Worm (Caenorhabditis elegans) whole organism, L2 larva: ENCODE measurements around the gene srw-7.

ENCODE experiments used
- R02D3.7 ChIP-seq: fragments of 150-350 bp; optimal IDR thresholded peaks from 2 replicates; lab custom pipeline; 2014; ENCODE audit warnings: missing biosample characterization, missing genetic modification characterization
- Y55F3AM.14 ChIP-seq: fragments of 200-800 bp; sonication (Bioruptor generic); optimal IDR thresholded peaks from 2 replicates; lab custom pipeline; 2018; ENCODE audit warnings: mild to moderate bottlenecking, missing genetic modification characterization, missing compliant biosample characterization
- alr-1 ChIP-seq: fragments of 150-350 bp; optimal IDR thresholded peaks from 2 replicates; lab custom pipeline; 2014; ENCODE audit warnings: missing biosample characterization, missing genetic modification characterization
- aly-2 ChIP-seq: fragments of 150-350 bp; optimal IDR thresholded peaks from 2 replicates; lab custom pipeline; 2014; ENCODE audit warnings: missing biosample characterization, missing genetic modification characterization
- ama-1 ChIP-seq: fragments of 150-350 bp; optimal IDR thresholded peaks from 2 replicates; lab custom pipeline; 2018; ENCODE audit warnings: inconsistent platforms
- blmp-1 ChIP-seq: sonication (generic microtip); optimal IDR thresholded peaks from 2 replicates; lab custom pipeline; 2017; ENCODE audit warnings: missing genetic modification characterization, mild to moderate bottlenecking, missing compliant biosample characterization, antibody characterized with exemption, moderate library complexity; ENCODE audit not compliant: insufficient read depth
- ceh-16 ChIP-seq: fragments of 150-350 bp; optimal IDR thresholded peaks from 2 replicates; lab custom pipeline; 2014; ENCODE audit warnings: missing biosample characterization, missing genetic modification characterization
- ceh-82 ChIP-seq: fragments of 150-350 bp; optimal IDR thresholded peaks from 2 replicates; lab custom pipeline; 2014; ENCODE audit warnings: missing biosample characterization, missing genetic modification characterization
- crh-2 ChIP-seq: sonication (generic microtip); optimal IDR thresholded peaks from 2 replicates; lab custom pipeline; 2017; ENCODE audit warnings: missing biosample characterization, missing genetic modification characterization
- dmd-4 ChIP-seq: sonication (generic microtip); optimal IDR thresholded peaks from 2 replicates; lab custom pipeline; 2017; ENCODE audit warnings: missing biosample characterization, missing genetic modification characterization
- egl-27 ChIP-seq: sonication (generic microtip); optimal IDR thresholded peaks from 3 replicates; lab custom pipeline; 2017; ENCODE audit warnings: missing biosample characterization, missing genetic modification reagents, missing genetic modification characterization
- elt-1 ChIP-seq: fragments of 150-350 bp; optimal IDR thresholded peaks from 2 replicates; lab custom pipeline; 2014; ENCODE audit warnings: missing biosample characterization, missing genetic modification characterization
- fos-1 ChIP-seq: fragments of 150-350 bp; optimal IDR thresholded peaks from 2 replicates; lab custom pipeline; 2014; ENCODE audit warnings: missing biosample characterization, missing genetic modification characterization
- lin-11 ChIP-seq: fragments of 150-350 bp; sonication (generic microtip); optimal IDR thresholded peaks from 2 replicates; lab custom pipeline; 2014; ENCODE audit warnings: missing biosample characterization, missing genetic modification characterization, inconsistent platforms, mixed read lengths
- lin-39 ChIP-seq: fragments of 150-350 bp; optimal IDR thresholded peaks from 2 replicates; lab custom pipeline; 2014; ENCODE audit warnings: missing biosample characterization, missing genetic modification reagents, missing genetic modification characterization
- lsy-2 ChIP-seq, 2 experiments: fragments of 150-350 bp in 1 of 2; sonication (generic microtip) in 1 of 2; optimal IDR thresholded peaks; 2 replicates each; lab custom pipeline; 2014 to 2017; ENCODE audit warnings: missing biosample characterization in 2 of 2, missing genetic modification characterization in 2 of 2
- mbf-1 ChIP-seq: sonication (generic microtip); optimal IDR thresholded peaks from 2 replicates; lab custom pipeline; 2017; ENCODE audit warnings: missing biosample characterization, missing genetic modification characterization
- mdl-1 ChIP-seq, 2 experiments: fragments of 150-350 bp in 1 of 2; sonication (generic microtip) in 1 of 2; optimal IDR thresholded peaks; 2 replicates each; lab custom pipeline; 2017; ENCODE audit warnings: missing biosample characterization in 2 of 2, missing genetic modification characterization in 2 of 2
- nhr-10 ChIP-seq: sonication (generic microtip); optimal IDR thresholded peaks from 2 replicates; lab custom pipeline; 2017; ENCODE audit warnings: missing biosample characterization, missing genetic modification characterization
- nhr-11 ChIP-seq: fragments of 150-350 bp; optimal IDR thresholded peaks from 2 replicates; lab custom pipeline; 2014; ENCODE audit warnings: missing biosample characterization, missing genetic modification characterization
- nhr-129 ChIP-seq: fragments of 150-350 bp; optimal IDR thresholded peaks from 2 replicates; lab custom pipeline; 2014; ENCODE audit warnings: missing biosample characterization, missing genetic modification characterization
- nhr-21 ChIP-seq: fragments of 150-350 bp; optimal IDR thresholded peaks from 2 replicates; lab custom pipeline; 2014; ENCODE audit warnings: missing biosample characterization, missing genetic modification characterization
- nhr-23 ChIP-seq: fragments of 150-350 bp; optimal IDR thresholded peaks from 2 replicates; lab custom pipeline; 2014; ENCODE audit warnings: missing biosample characterization, missing genetic modification reagents, missing genetic modification characterization
- nhr-77 ChIP-seq: fragments of 150-350 bp; optimal IDR thresholded peaks from 2 replicates; lab custom pipeline; 2014; ENCODE audit warnings: missing biosample characterization, missing genetic modification characterization
- peb-1 ChIP-seq: fragments of 150-350 bp; optimal IDR thresholded peaks from 2 replicates; lab custom pipeline; 2014; ENCODE audit warnings: missing biosample characterization, missing genetic modification characterization
- sem-4 ChIP-seq: fragments of 150-350 bp; optimal IDR thresholded peaks from 2 replicates; lab custom pipeline; 2014; ENCODE audit warnings: missing biosample characterization, missing genetic modification reagents, missing genetic modification characterization
- skn-1 ChIP-seq: sonication (generic microtip); optimal IDR thresholded peaks from 2 replicates; lab custom pipeline; 2017; ENCODE audit warnings: missing biosample characterization, missing genetic modification characterization
- sma-3 ChIP-seq: sonication (generic microtip); optimal IDR thresholded peaks from 2 replicates; lab custom pipeline; 2016; ENCODE audit warnings: missing genetic modification reagents, missing genetic modification characterization, missing compliant biosample characterization
- sma-9 ChIP-seq, 2 experiments: fragments of 150-350 bp in 1 of 2; sonication (generic microtip) in 1 of 2; optimal IDR thresholded peaks; 2 replicates each; lab custom pipeline; 2014 to 2016; ENCODE audit warnings: missing genetic modification characterization in 2 of 2, mild to moderate bottlenecking in 1 of 2, missing biosample characterization in 1 of 2, missing compliant biosample characterization in 1 of 2, missing genetic modification reagents in 1 of 2, moderate library complexity in 1 of 2
- snpc-4 ChIP-seq: fragments of 150-350 bp; optimal IDR thresholded peaks from 2 replicates; lab custom pipeline; 2014; ENCODE audit warnings: missing biosample characterization, missing genetic modification characterization
- unc-39 ChIP-seq: fragments of 150-350 bp; optimal IDR thresholded peaks from 2 replicates; lab custom pipeline; 2014; ENCODE audit warnings: missing biosample characterization, missing genetic modification characterization
- unc-55 ChIP-seq: fragments of 150-350 bp; sonication (generic microtip); optimal IDR thresholded peaks from 3 replicates; lab custom pipeline; 2014; ENCODE audit warnings: missing biosample characterization, missing genetic modification reagents, missing genetic modification characterization
- ztf-1 ChIP-seq: fragments of 200-800 bp; sonication (Bioruptor generic); conservative IDR thresholded peaks from 2 replicates; pipeline ENCODE4 v1.3.6; 2022; ENCODE audit warnings: missing genetic modification characterization, missing compliant biosample characterization
- ztf-11 ChIP-seq: sonication (generic microtip); optimal IDR thresholded peaks from 2 replicates; lab custom pipeline; 2017; ENCODE audit warnings: missing biosample characterization, missing genetic modification characterization
- ztf-4 ChIP-seq: fragments of 150-350 bp; optimal IDR thresholded peaks from 2 replicates; lab custom pipeline; 2014; ENCODE audit warnings: missing biosample characterization, missing genetic modification characterization

Gene srw-7

DNA sequence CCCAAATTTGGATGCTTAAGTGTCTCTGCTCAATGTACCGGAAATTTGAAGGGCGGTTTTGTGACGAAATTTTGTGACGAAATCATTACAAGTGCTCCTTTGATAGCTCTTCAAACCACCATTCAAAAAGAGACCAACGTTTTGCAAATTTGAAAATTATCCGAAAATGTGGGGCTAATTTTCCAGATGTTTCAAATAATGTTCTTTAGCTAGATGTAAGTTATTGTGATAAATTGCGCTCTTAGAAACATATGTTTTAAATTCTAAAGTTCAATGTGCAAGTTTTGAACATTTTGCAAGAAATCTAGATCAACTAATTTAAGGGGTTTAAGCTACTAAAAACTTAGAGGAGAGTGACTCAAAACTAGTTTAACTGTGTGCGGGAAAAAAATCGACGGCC is 14.8 kb downstream of the srw-7 start:
- TF ChIP-seq ztf-1 (GFP tag; lab: Robert Waterston, UW) (no peak), lin-11 (no peak), mbf-1 (tag; lab: Kevin White, UChicago) (no peak), ztf-4 (tag; lab: Kevin White, UChicago) (no peak)

ce11 chrV:3825190-3825589 is 19.1 kb downstream of the srw-7 start:
- TF ChIP-seq unc-55 (GFP tag; lab: Kevin White, UChicago) = peak; percentile 35
- no peak for TF ChIP-seq sem-4 (tag; lab: Kevin White, UChicago)

ce11 chrV:3831616-3832015 is 25.6 kb downstream of the srw-7 start, which contains the start of gene H10D18.5:
Gene H10D18.5, minus strand, starts transcription at chrV:3831716.
- TF ChIP-seq fos-1 (no peak), peb-1 (tag; lab: Kevin White, UChicago) (no peak), ceh-82 (tag; lab: Kevin White, UChicago) (no peak), Y55F3AM.14 (GFP tag; lab: Kevin White, UChicago) (no peak), ztf-11 (tag; lab: Kevin White, UChicago) (no peak), nhr-77 (tag; lab: Kevin White, UChicago) (no peak), lin-39 (tag; lab: Kevin White, UChicago) (no peak), blmp-1 (no peak), skn-1 (no peak), aly-2 (tag; lab: Kevin White, UChicago) (no peak), nhr-21 (no peak), R02D3.7 (tag; lab: Kevin White, UChicago) (no peak), nhr-23 (tag; lab: Kevin White, UChicago) (no peak), nhr-10 (tag; lab: Kevin White, UChicago) (no peak), sma-3 (GFP tag; lab: Kevin White, UChicago) (no peak), snpc-4 (tag; lab: Kevin White, UChicago) (no peak), crh-2 (no peak)

- TF ChIP-seq nhr-23 (tag; lab: Kevin White, UChicago) = no peak
- TF ChIP-seq ama-1 (lab: Kevin White, UChicago) = no peak
- TF ChIP-seq dmd-4 (tag; lab: Kevin White, UChicago) = no peak
- no peak for TF ChIP-seq egl-27 (tag; lab: Kevin White, UChicago)
- TF ChIP-seq nhr-77 (tag; lab: Kevin White, UChicago) = no peak
- TF ChIP-seq alr-1 (tag; lab: Kevin White, UChicago) = no peak
- no peak for TF ChIP-seq elt-1
- TF ChIP-seq sem-4 (tag; lab: Kevin White, UChicago) = no peak
- no peak for TF ChIP-seq mdl-1 (tag; optimal IDR thresholded peaks at IDR 0.05; lab: Kevin White, UChicago)
- no peak for TF ChIP-seq lsy-2 (tag; optimal IDR thresholded peaks at IDR 0.05; lab: Kevin White, UChicago)
- TF ChIP-seq mbf-1 (tag; lab: Kevin White, UChicago) = no peak
- no peak for TF ChIP-seq R02D3.7 (tag; lab: Kevin White, UChicago)
- TF ChIP-seq ceh-16 (tag; lab: Kevin White, UChicago) = no peak
- no peak for TF ChIP-seq peb-1 (tag; lab: Kevin White, UChicago)
- no peak for TF ChIP-seq nhr-11 (tag; lab: Kevin White, UChicago)
- TF ChIP-seq unc-39 = no peak
- TF ChIP-seq skn-1 = no peak
- no peak for TF ChIP-seq sma-3 (GFP tag; lab: Kevin White, UChicago)
- TF ChIP-seq nhr-129 = no peak
- no peak for TF ChIP-seq sma-9 (GFP tag; optimal IDR thresholded peaks at IDR 0.05; lab: Kevin White, UChicago)
- TF ChIP-seq sma-9 (tag; optimal IDR thresholded peaks at IDR 0.05; lab: Kevin White, UChicago) = no peak
Observed at ce11 chrV:3832103-3832502, 26.0 kb downstream of the srw-7 start.

DNA sequence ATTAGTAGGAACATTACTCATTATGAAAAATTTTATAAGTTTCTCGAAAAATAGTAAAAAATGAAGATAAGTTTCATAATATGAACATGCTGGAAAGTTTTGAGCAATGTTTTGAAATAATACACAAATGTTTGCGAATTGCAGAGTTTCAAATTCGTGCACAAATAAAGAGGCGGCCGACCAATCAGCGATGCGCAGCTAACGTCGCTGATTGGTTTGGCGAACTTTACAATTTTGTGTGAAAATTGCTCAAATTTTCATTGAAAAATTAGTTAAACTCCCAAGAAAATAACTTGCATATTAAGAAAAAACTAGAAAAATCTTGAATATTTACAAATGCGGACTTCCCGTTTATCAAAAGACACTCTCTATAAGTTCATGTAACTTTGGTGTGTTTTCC is 26.6 kb downstream of the srw-7 start:
- TF ChIP-seq nhr-21 (no peak), nhr-23 (tag; lab: Kevin White, UChicago) (no peak)
